Fruit fly (Drosophila melanogaster) whole organism, prepupa: ENCODE data around the gene CG10516.

Experiments
- CG31627 ChIP-seq: fragments of 200-800 bp; sonication (Bioruptor generic); optimal IDR thresholded peaks from 3 replicates; lab custom pipeline; 2016; ENCODE audit warnings: missing biosample characterization, missing genetic modification characterization
- Sox102F ChIP-seq: fragments of 200-800 bp; sonication (Bioruptor generic); optimal IDR thresholded peaks from 2 replicates; lab custom pipeline; 2016; ENCODE audit warnings: missing biosample characterization, mild to moderate bottlenecking, missing genetic modification characterization
- Sox14 ChIP-seq: fragments of 200-800 bp; sonication (Bioruptor generic); optimal IDR thresholded peaks from 3 replicates; lab custom pipeline; 2016; ENCODE audit warnings: missing biosample characterization, missing genetic modification characterization
- acj6 ChIP-seq: fragments of 200-800 bp; sonication (Bioruptor generic); optimal IDR thresholded peaks from 3 replicates; lab custom pipeline; 2016; ENCODE audit warnings: missing biosample characterization, missing genetic modification characterization

DNA sequence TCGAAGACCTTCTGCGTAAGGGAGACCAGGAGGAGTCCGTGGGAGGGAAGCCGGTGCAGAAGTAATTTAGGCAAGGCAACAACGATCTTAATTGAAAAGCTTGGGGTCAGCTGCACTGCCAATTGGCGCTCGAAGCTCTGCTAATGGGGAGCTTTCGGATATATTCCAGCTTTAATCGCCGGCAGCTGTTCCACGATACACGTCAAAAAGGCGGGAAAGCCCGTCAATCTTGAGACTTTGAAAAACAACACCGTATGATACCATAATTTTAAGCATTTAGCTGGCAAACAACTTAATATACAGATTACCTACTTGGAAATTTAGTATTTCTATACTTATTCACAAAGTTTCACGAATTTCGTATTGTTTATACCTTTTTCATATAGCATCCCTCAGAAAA is 13.4 kb downstream of the CG10516 start:
- TF ChIP-seq Sox14 (GFP tag; lab: Kevin White, UChicago) (no peak), Sox102F (GFP tag; lab: Kevin White, UChicago) (no peak), CG31627 (GFP tag; lab: Kevin White, UChicago) (no peak), acj6 (GFP tag; lab: Kevin White, UChicago) (no peak)
